Fruit fly (Drosophila melanogaster) whole organism, adult: ENCODE results near the gene obst-H.

Experiments used
- CG12768 ChIP-seq: fragments of 200-800 bp; sonication (Bioruptor generic); optimal IDR thresholded peaks from 2 replicates; lab custom pipeline; 2017; ENCODE audit warnings: missing biosample characterization, missing genetic modification characterization, mild to moderate bottlenecking, moderate library complexity, missing genetic modification reagents
- CG14711 ChIP-seq: fragments of 200-800 bp; sonication (Bioruptor generic); optimal IDR thresholded peaks from 2 replicates; lab custom pipeline; 2018; ENCODE audit warnings: missing biosample characterization, mild to moderate bottlenecking, missing genetic modification characterization, moderate library complexity
- CG1620 ChIP-seq: fragments of 200-800 bp; sonication (Bioruptor generic); optimal IDR thresholded peaks from 2 replicates; lab custom pipeline; 2016; ENCODE audit warnings: missing biosample characterization, missing genetic modification characterization
- CG5204 ChIP-seq: fragments of 200-800 bp; sonication (Bioruptor generic); optimal IDR thresholded peaks from 2 replicates; lab custom pipeline; 2016; ENCODE audit warnings: missing biosample characterization, missing genetic modification characterization
- Clk ChIP-seq: fragments of 200-800 bp; sonication (Bioruptor generic); optimal IDR thresholded peaks from 2 replicates; lab custom pipeline; 2017; ENCODE audit warnings: missing biosample characterization, missing genetic modification characterization
- Crg-1 ChIP-seq: fragments of 200-800 bp; sonication (Bioruptor generic); optimal IDR thresholded peaks from 2 replicates; lab custom pipeline; 2016; ENCODE audit warnings: missing biosample characterization, missing genetic modification characterization
- Mnt ChIP-seq: fragments of 200-800 bp; sonication (Bioruptor generic); optimal IDR thresholded peaks from 2 replicates; lab custom pipeline; 2016; ENCODE audit warnings: missing biosample characterization, mild to moderate bottlenecking, missing genetic modification characterization
- bab1 ChIP-seq: fragments of 200-800 bp; sonication (Bioruptor generic); optimal IDR thresholded peaks from 3 replicates; lab custom pipeline; 2019; ENCODE audit warnings: missing biosample characterization, mild to moderate bottlenecking, missing genetic modification characterization, moderate library complexity
- cnc ChIP-seq, 2 experiments: fragments of >200 bp; optimal IDR thresholded peaks; 2 replicates each; lab custom pipeline; 2017
- kay ChIP-seq: fragments of 200-800 bp; sonication (Bioruptor generic); peaks from one replicate; lab custom pipeline; 2016; ENCODE audit warnings: missing biosample characterization, missing genetic modification characterization, borderline replicate concordance
- pad ChIP-seq: fragments of 200-800 bp; sonication (Bioruptor generic); optimal IDR thresholded peaks from 3 replicates; lab custom pipeline; 2017; ENCODE audit warnings: missing biosample characterization, missing genetic modification characterization, mild to moderate bottlenecking, moderate library complexity, missing genetic modification reagents
- toe ChIP-seq: fragments of 200-800 bp; sonication (Bioruptor generic); optimal IDR thresholded peaks from 2 replicates; lab custom pipeline; 2016; ENCODE audit warnings: missing biosample characterization, missing genetic modification characterization

DNA sequence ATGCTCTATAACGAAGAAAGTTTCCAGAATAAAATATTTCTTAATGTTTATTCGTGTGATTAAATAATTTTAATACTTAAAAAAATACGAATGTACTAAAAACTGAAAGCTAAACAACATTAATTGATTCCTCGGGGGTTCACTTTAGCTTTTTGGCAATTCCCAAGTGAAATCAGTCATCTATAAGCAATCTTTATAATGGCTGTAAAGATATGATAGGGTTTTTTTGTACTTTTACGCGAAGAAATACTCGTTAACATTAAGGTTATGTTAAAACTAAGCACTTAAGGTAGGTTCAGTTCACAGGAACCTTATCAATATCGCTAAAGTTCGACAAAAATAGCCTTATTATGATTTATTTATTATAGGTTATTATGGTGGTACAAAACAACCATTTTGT, 9.1 kb downstream of the obst-H start:
- TF ChIP-seq cnc (optimal IDR thresholded peaks at IDR 0.05; lab: Kevin White, UChicago) (no peak), kay (GFP tag; lab: Kevin White, UChicago) (no peak), CG12768 (GFP tag; lab: Kevin White, UChicago) (no peak), CG5204 (no peak), toe (GFP tag; lab: Kevin White, UChicago) (no peak), Clk (GFP tag; lab: Kevin White, UChicago) (no peak), Crg-1 (GFP tag; lab: Kevin White, UChicago) (no peak), bab1 (GFP tag; lab: Kevin White, UChicago) (no peak), CG1620 (GFP tag; lab: Kevin White, UChicago) (no peak), CG14711 (tag; lab: Kevin White, UChicago) (no peak), pad (GFP tag; lab: Kevin White, UChicago) (no peak), Mnt (no peak)
